Worm (Caenorhabditis elegans) whole organism, mixed stage, embryonic: ENCODE measurements around the gene dyn-1.

Source experiments
- M03D4.4 ChIP-seq: sonication (generic microtip); optimal IDR thresholded peaks from 2 replicates; lab custom pipeline; 2017; ENCODE audit warnings: mild to moderate bottlenecking, missing genetic modification characterization, missing compliant biosample characterization
- bed-3 ChIP-seq: fragments of 200-800 bp; sonication (Bioruptor generic); optimal IDR thresholded peaks from 3 replicates; lab custom pipeline; 2018; ENCODE audit warnings: mild to moderate bottlenecking, missing genetic modification characterization, moderate library complexity, missing compliant biosample characterization
- blmp-1 ChIP-seq: fragments of 150-350 bp; optimal IDR thresholded peaks from 2 replicates; lab custom pipeline; 2014; ENCODE audit warnings: missing biosample characterization, missing genetic modification characterization
- ceh-39 ChIP-seq: fragments of 150-350 bp; optimal IDR thresholded peaks from 2 replicates; lab custom pipeline; 2014; ENCODE audit warnings: missing biosample characterization, missing genetic modification characterization
- ceh-43 ChIP-seq: fragments of 200-800 bp; sonication (Bioruptor generic); optimal IDR thresholded peaks from 2 replicates; lab custom pipeline; 2018; ENCODE audit warnings: mild to moderate bottlenecking, missing genetic modification characterization, moderate library complexity, missing compliant biosample characterization
- ces-1 ChIP-seq: fragments of 150-350 bp; optimal IDR thresholded peaks from 2 replicates; lab custom pipeline; 2014; ENCODE audit warnings: missing biosample characterization, missing genetic modification reagents, missing genetic modification characterization
- cnd-1 ChIP-seq: fragments of 200-800 bp; sonication (Bioruptor generic); optimal IDR thresholded peaks from 2 replicates; lab custom pipeline; 2018; ENCODE audit warnings: mild to moderate bottlenecking, missing genetic modification characterization, missing compliant biosample characterization
- drap-1 ChIP-seq: fragments of 200-800 bp; sonication (Bioruptor generic); optimal IDR thresholded peaks from 3 replicates; lab custom pipeline; 2018; ENCODE audit warnings: mild to moderate bottlenecking, missing genetic modification characterization, missing compliant biosample characterization
- elt-1 ChIP-seq: sonication (generic microtip); optimal IDR thresholded peaks from 2 replicates; lab custom pipeline; 2017; ENCODE audit warnings: missing genetic modification characterization, mild to moderate bottlenecking, missing compliant biosample characterization, antibody characterized with exemption, moderate library complexity, borderline replicate concordance; ENCODE audit not compliant: insufficient read depth
- elt-3 ChIP-seq: fragments of 150-350 bp; optimal IDR thresholded peaks from 2 replicates; lab custom pipeline; 2014; ENCODE audit warnings: missing biosample characterization, missing genetic modification characterization
- ham-2 ChIP-seq: fragments of 200-800 bp; sonication (Bioruptor generic); optimal IDR thresholded peaks from 2 replicates; lab custom pipeline; 2018; ENCODE audit warnings: mild to moderate bottlenecking, missing genetic modification characterization, missing compliant biosample characterization
- hlh-1 ChIP-seq: fragments of 150-350 bp; optimal IDR thresholded peaks from 2 replicates; lab custom pipeline; 2014; ENCODE audit warnings: missing biosample characterization, missing genetic modification reagents, missing genetic modification characterization
- lin-13 ChIP-seq: fragments of 150-350 bp; optimal IDR thresholded peaks from 2 replicates; lab custom pipeline; 2014; ENCODE audit warnings: missing biosample characterization, missing genetic modification characterization
- lin-32 ChIP-seq: fragments of 200-800 bp; sonication (Bioruptor generic); optimal IDR thresholded peaks from 2 replicates; lab custom pipeline; 2018; ENCODE audit warnings: mild to moderate bottlenecking, missing genetic modification characterization, missing compliant biosample characterization
- mab-5 ChIP-seq: fragments of 150-350 bp; optimal IDR thresholded peaks from 2 replicates; lab custom pipeline; 2014; ENCODE audit warnings: missing biosample characterization, missing genetic modification characterization
- mep-1 ChIP-seq: fragments of 150-350 bp; optimal IDR thresholded peaks from 2 replicates; lab custom pipeline; 2017; ENCODE audit warnings: missing biosample characterization, missing genetic modification reagents, missing genetic modification characterization, inconsistent platforms
- nhr-12 ChIP-seq: fragments of 150-350 bp; optimal IDR thresholded peaks from 2 replicates; lab custom pipeline; 2014; ENCODE audit warnings: missing biosample characterization, missing genetic modification characterization
- nhr-237 ChIP-seq: fragments of 150-350 bp; optimal IDR thresholded peaks from 2 replicates; lab custom pipeline; 2014; ENCODE audit warnings: missing biosample characterization, missing genetic modification characterization
- nhr-28 ChIP-seq: fragments of 150-350 bp; optimal IDR thresholded peaks from 2 replicates; lab custom pipeline; 2014; ENCODE audit warnings: missing biosample characterization, missing genetic modification characterization
- pha-4 ChIP-seq: fragments of 150-350 bp; optimal IDR thresholded peaks from 2 replicates; lab custom pipeline; 2018; ENCODE audit warnings: missing biosample characterization, missing genetic modification reagents, missing genetic modification characterization
- sem-2 ChIP-seq: fragments of 200-800 bp; sonication (Bioruptor generic); optimal IDR thresholded peaks from 2 replicates; lab custom pipeline; 2018; ENCODE audit warnings: mild to moderate bottlenecking, missing genetic modification characterization, missing compliant biosample characterization
- snpc-4 ChIP-seq: fragments of 150-350 bp; optimal IDR thresholded peaks from 2 replicates; lab custom pipeline; 2014; ENCODE audit warnings: missing biosample characterization, missing genetic modification characterization
- sptf-1 ChIP-seq: sonication (generic microtip); optimal IDR thresholded peaks from 2 replicates; lab custom pipeline; 2017; ENCODE audit warnings: mild to moderate bottlenecking, missing genetic modification characterization, moderate library complexity, missing compliant biosample characterization
- tbx-8 ChIP-seq: fragments of 200-800 bp; sonication (Bioruptor generic); optimal IDR thresholded peaks from 2 replicates; lab custom pipeline; 2018; ENCODE audit warnings: mild to moderate bottlenecking, missing genetic modification characterization, moderate library complexity, missing compliant biosample characterization
- unc-120 ChIP-seq: sonication (generic microtip); optimal IDR thresholded peaks from 2 replicates; lab custom pipeline; 2017; ENCODE audit warnings: missing genetic modification characterization, missing compliant biosample characterization; ENCODE audit not compliant: poor library complexity, severe bottlenecking
- unc-39 ChIP-seq: fragments of 150-350 bp; optimal IDR thresholded peaks from 2 replicates; lab custom pipeline; 2014; ENCODE audit warnings: missing biosample characterization, missing genetic modification characterization
- unc-62 ChIP-seq: fragments of 150-350 bp; optimal IDR thresholded peaks from 2 replicates; lab custom pipeline; 2014; ENCODE audit warnings: missing biosample characterization, missing genetic modification reagents, missing genetic modification characterization
- ztf-11 ChIP-seq: fragments of 150-350 bp; optimal IDR thresholded peaks from 2 replicates; lab custom pipeline; 2014; ENCODE audit warnings: missing biosample characterization, missing genetic modification characterization

Gene dyn-1

ce11 chrX:15547896-15548295, 20.8 kb upstream of the dyn-1 start:
- TF ChIP-seq lin-32 (GFP tag; lab: Kevin White, UChicago) (no peak), ces-1 (GFP tag; lab: Kevin White, UChicago) (peak; percentile 93)

- TF ChIP-seq elt-3 = no peak
- TF ChIP-seq ces-1 (GFP tag; lab: Kevin White, UChicago) = peak; percentile 71
- TF ChIP-seq tbx-8 (GFP tag; lab: Kevin White, UChicago) = no peak
Measured at ce11 chrX:15550769-15551168, 17.9 kb upstream of the dyn-1 start.

ce11 chrX:15552024-15552769, 16.5 kb upstream of the dyn-1 start:
- peak; percentile 80 for TF ChIP-seq ces-1 (GFP tag; lab: Kevin White, UChicago)
- no peak for TF ChIP-seq tbx-8 (GFP tag; lab: Kevin White, UChicago)
- no peak for TF ChIP-seq sem-2 (GFP tag; lab: Kevin White, UChicago)
- TF ChIP-seq cnd-1 (tag; lab: Kevin White, UChicago) = no peak
- TF ChIP-seq, all 35 proteins: peak for 1

ce11 chrX:15554910-15555309, 13.8 kb upstream of the dyn-1 start:
- TF ChIP-seq sptf-1 (tag; lab: Kevin White, UChicago) = no peak

ce11 chrX:15555529-15555928, 13.2 kb upstream of the dyn-1 start:
- peak; percentile 15 for TF ChIP-seq unc-120 (tag; lab: Kevin White, UChicago)
- TF ChIP-seq unc-62 (GFP tag; lab: Kevin White, UChicago) = peak; percentile 24
- no peak for TF ChIP-seq nhr-28 (tag; lab: Kevin White, UChicago)

ce11 chrX:15557849-15558248, 10.8 kb upstream of the dyn-1 start, which contains the start of gene lron-3:
Gene lron-3 (minus strand): TSS chrX:15557949.
- TF ChIP-seq ceh-43 (GFP tag; lab: Kevin White, UChicago) = no peak
- no peak for TF ChIP-seq sem-2 (GFP tag; lab: Kevin White, UChicago)
- TF ChIP-seq pha-4 (tag; lab: Kevin White, UChicago) = no peak
- no peak for TF ChIP-seq nhr-28 (tag; lab: Kevin White, UChicago)
- no peak for TF ChIP-seq mep-1
- TF ChIP-seq unc-62 (GFP tag; lab: Kevin White, UChicago) = no peak
- no peak for TF ChIP-seq nhr-12 (tag; lab: Kevin White, UChicago)
- TF ChIP-seq unc-39 (tag; lab: Kevin White, UChicago) = no peak
- TF ChIP-seq mab-5 (tag; lab: Kevin White, UChicago) = no peak
- no peak for TF ChIP-seq ztf-11 (tag; lab: Kevin White, UChicago)
- TF ChIP-seq drap-1 (GFP tag; lab: Kevin White, UChicago) = no peak
- TF ChIP-seq ceh-39 (tag; lab: Kevin White, UChicago) = no peak
- no peak for TF ChIP-seq tbx-8 (GFP tag; lab: Kevin White, UChicago)
- no peak for TF ChIP-seq blmp-1 (tag; lab: Kevin White, UChicago)
- no peak for TF ChIP-seq M03D4.4
- no peak for TF ChIP-seq bed-3 (GFP tag; lab: Kevin White, UChicago)
- TF ChIP-seq lin-32 (GFP tag; lab: Kevin White, UChicago) = no peak
- TF ChIP-seq snpc-4 (tag; lab: Kevin White, UChicago) = no peak

ce11 chrX:15559473-15559872, 9.2 kb upstream of the dyn-1 start:
- TF ChIP-seq ceh-43 (GFP tag; lab: Kevin White, UChicago) (no peak), nhr-237 (tag; lab: Kevin White, UChicago) (no peak), ztf-11 (tag; lab: Kevin White, UChicago) (no peak), nhr-12 (tag; lab: Kevin White, UChicago) (no peak), lin-13 (no peak), M03D4.4 (no peak), mab-5 (tag; lab: Kevin White, UChicago) (no peak), snpc-4 (tag; lab: Kevin White, UChicago) (no peak), tbx-8 (GFP tag; lab: Kevin White, UChicago) (no peak), mep-1 (no peak), hlh-1 (tag; lab: Kevin White, UChicago) (no peak), bed-3 (GFP tag; lab: Kevin White, UChicago) (no peak), ham-2 (GFP tag; lab: Kevin White, UChicago) (no peak), ceh-39 (tag; lab: Kevin White, UChicago) (no peak), drap-1 (GFP tag; lab: Kevin White, UChicago) (no peak), nhr-28 (tag; lab: Kevin White, UChicago) (no peak), elt-1 (tag; lab: Kevin White, UChicago) (no peak), lin-32 (GFP tag; lab: Kevin White, UChicago) (no peak), unc-39 (tag; lab: Kevin White, UChicago) (no peak)
- TF ChIP-seq, all 35 proteins: peak for 0
